Worm (Caenorhabditis elegans) whole organism, young adult: Measurements from ENCODE around the gene snpc-1.3.

Source experiments
- B0035.1 ChIP-seq: sonication (generic microtip); optimal IDR thresholded peaks from 2 replicates; lab custom pipeline; 2016; ENCODE audit warnings: missing genetic modification characterization, mild to moderate bottlenecking, missing compliant biosample characterization, missing genotype, missing genetic modification reagents
- C17E4.6 ChIP-seq: fragments of 200-800 bp; sonication (Bioruptor generic); IDR thresholded peaks from 2 replicates; pipeline ENCODE4 v1.3.6; 2022; ENCODE audit warnings: missing genetic modification reagents, missing genetic modification characterization, missing compliant biosample characterization
- F37B4.10 ChIP-seq: fragments of 200-800 bp; sonication (Bioruptor generic); IDR thresholded peaks from 2 replicates; pipeline ENCODE4 v1.3.6; 2022; ENCODE audit warnings: missing genetic modification characterization, missing compliant biosample characterization
- F39B2.1 ChIP-seq: fragments of 200-800 bp; sonication (Bioruptor generic); IDR thresholded peaks from 2 replicates; pipeline ENCODE4 v1.3.6; 2022; ENCODE audit warnings: missing genetic modification reagents, missing genetic modification characterization, missing compliant biosample characterization
- F49E8.2 ChIP-seq: sonication (generic microtip); optimal IDR thresholded peaks from 3 replicates; lab custom pipeline; 2017; ENCODE audit warnings: missing genetic modification characterization, mild to moderate bottlenecking, missing compliant biosample characterization, antibody characterized with exemption, moderate library complexity; ENCODE audit not compliant: insufficient read depth
- F52B5.7 ChIP-seq: sonication (generic microtip); optimal IDR thresholded peaks from 2 replicates; lab custom pipeline; 2016; ENCODE audit warnings: mild to moderate bottlenecking, missing genetic modification characterization, missing compliant biosample characterization
- T07F8.4 ChIP-seq: sonication (generic microtip); optimal IDR thresholded peaks from 2 replicates; lab custom pipeline; 2016; ENCODE audit warnings: mild to moderate bottlenecking, missing genetic modification characterization, moderate library complexity, missing compliant biosample characterization
- Y53F4B.3 ChIP-seq: fragments of 200-800 bp; sonication (Bioruptor generic); IDR thresholded peaks from 2 replicates; pipeline ENCODE4 v1.3.6; 2022; ENCODE audit warnings: missing genetic modification reagents, missing genetic modification characterization, missing compliant biosample characterization
- Y56A3A.18 ChIP-seq: fragments of 200-800 bp; sonication (Bioruptor generic); IDR thresholded peaks from 2 replicates; pipeline ENCODE4 v1.3.6; 2022; ENCODE audit warnings: missing genetic modification reagents, missing genetic modification characterization, missing compliant biosample characterization
- Y79H2A.3 ChIP-seq: fragments of 200-800 bp; sonication (Bioruptor generic); conservative IDR thresholded peaks from 2 replicates; pipeline ENCODE4 v1.3.6; 2022; ENCODE audit warnings: missing genetic modification reagents, missing genetic modification characterization, missing compliant biosample characterization
- akir-1 ChIP-seq: fragments of 200-800 bp; sonication (Bioruptor generic); optimal IDR thresholded peaks from 2 replicates; lab custom pipeline; 2018; ENCODE audit warnings: mild to moderate bottlenecking, missing genetic modification characterization, moderate library complexity, missing compliant biosample characterization
- ama-1 ChIP-seq, 3 experiments: fragments of 150-350 bp in 1 of 3; sonication (generic microtip) in 2 of 3; optimal IDR thresholded peaks; 2 replicates each; lab custom pipeline; 2014 to 2018; ENCODE audit warnings: missing biosample characterization in 2 of 3, missing genetic modification characterization in 2 of 3, missing genetic modification reagents in 2 of 3
- aptf-2 ChIP-seq: fragments of 200-800 bp; sonication (Bioruptor generic); conservative IDR thresholded peaks from 2 replicates; pipeline ENCODE4 v1.3.6; 2022; ENCODE audit warnings: missing genetic modification reagents, missing genetic modification characterization, missing compliant biosample characterization
- aptf-3 ChIP-seq: fragments of 200-800 bp; sonication (Bioruptor generic); IDR thresholded peaks from 2 replicates; pipeline ENCODE4 v1.3.6; 2022; ENCODE audit warnings: missing genetic modification characterization, missing compliant biosample characterization
- atf-7 ChIP-seq: sonication (generic microtip); optimal IDR thresholded peaks from 2 replicates; lab custom pipeline; 2017; ENCODE audit warnings: mild to moderate bottlenecking, missing genetic modification characterization, missing compliant biosample characterization
- attf-5 ChIP-seq: fragments of 200-800 bp; sonication (Bioruptor generic); optimal IDR thresholded peaks from 2 replicates; lab custom pipeline; 2018; ENCODE audit warnings: mild to moderate bottlenecking, missing genetic modification characterization, missing compliant biosample characterization
- attf-6 ChIP-seq: fragments of 200-800 bp; sonication (Bioruptor generic); IDR thresholded peaks from 2 replicates; pipeline ENCODE4 v1.3.6; 2022; ENCODE audit warnings: missing genetic modification reagents, missing genetic modification characterization, missing compliant biosample characterization
- cebp-2 ChIP-seq: fragments of 200-800 bp; sonication (Bioruptor generic); IDR thresholded peaks from 2 replicates; pipeline ENCODE4 v1.3.6; 2022; ENCODE audit warnings: missing genetic modification characterization, missing compliant biosample characterization
- ceh-58 ChIP-seq: fragments of 200-800 bp; sonication (Bioruptor generic); IDR thresholded peaks from 2 replicates; pipeline ENCODE4 v1.3.6; 2022; ENCODE audit warnings: missing genetic modification characterization, missing compliant biosample characterization
- fkh-3 ChIP-seq: sonication (generic microtip); optimal IDR thresholded peaks from 2 replicates; lab custom pipeline; 2016; ENCODE audit warnings: mild to moderate bottlenecking, missing genetic modification characterization, missing compliant biosample characterization
- hlh-12 ChIP-seq: sonication (generic microtip); optimal IDR thresholded peaks from 2 replicates; lab custom pipeline; 2016; ENCODE audit warnings: missing genetic modification characterization, missing compliant biosample characterization
- hmg-20 ChIP-seq: fragments of 200-800 bp; sonication (Bioruptor generic); IDR thresholded peaks from 2 replicates; pipeline ENCODE4 v1.3.6; 2022; ENCODE audit warnings: missing genetic modification reagents, missing genetic modification characterization, missing compliant biosample characterization
- let-526 ChIP-seq: fragments of 200-800 bp; sonication (Bioruptor generic); IDR thresholded peaks from 2 replicates; pipeline ENCODE4 v1.3.6; 2022; ENCODE audit warnings: missing genetic modification reagents, missing genetic modification characterization, missing compliant biosample characterization
- let-607 ChIP-seq, 2 experiments: fragments of 200-800 bp in 1 of 2; sonication (Bioruptor generic) in 1 of 2; sonication (generic microtip) in 1 of 2; optimal IDR thresholded peaks; 2 replicates each; lab custom pipeline; 2016 to 2018; ENCODE audit warnings: mild to moderate bottlenecking in 2 of 2, missing compliant biosample characterization in 2 of 2, missing genetic modification characterization in 2 of 2, moderate library complexity in 2 of 2, missing genotype in 1 of 2
- mes-4 ChIP-seq: sonication (generic microtip); optimal IDR thresholded peaks from 2 replicates; lab custom pipeline; 2016; ENCODE audit warnings: missing genotype, missing genetic modification characterization, missing compliant biosample characterization
- nfya-1 ChIP-seq: sonication (generic microtip); optimal IDR thresholded peaks from 2 replicates; lab custom pipeline; 2017; ENCODE audit warnings: antibody characterized with exemption, missing compliant biosample characterization, missing genetic modification characterization, borderline replicate concordance; ENCODE audit not compliant: insufficient read depth
- nhr-27 ChIP-seq: fragments of 200-800 bp; sonication (Bioruptor generic); optimal IDR thresholded peaks from 2 replicates; lab custom pipeline; 2018; ENCODE audit warnings: mild to moderate bottlenecking, missing genetic modification characterization, moderate library complexity, missing compliant biosample characterization
- nhr-80 ChIP-seq: sonication (generic microtip); optimal IDR thresholded peaks from 2 replicates; lab custom pipeline; 2016; ENCODE audit warnings: missing genetic modification characterization, missing compliant biosample characterization
- pha-4 ChIP-seq: fragments of 150-350 bp; sonication (generic microtip); optimal IDR thresholded peaks from 2 replicates; lab custom pipeline; 2014; ENCODE audit warnings: missing biosample characterization, missing genetic modification reagents, missing genetic modification characterization
- rcor-1 ChIP-seq: fragments of 200-800 bp; sonication (Bioruptor generic); IDR thresholded peaks from 2 replicates; pipeline ENCODE4 v1.3.6; 2022; ENCODE audit warnings: missing genetic modification reagents, missing genetic modification characterization, missing compliant biosample characterization
- rec-8 ChIP-seq, 2 experiments: sonication (generic microtip); optimal IDR thresholded peaks; 2 replicates each; lab custom pipeline; 2016; ENCODE audit warnings: mild to moderate bottlenecking in 2 of 2, missing genetic modification characterization in 2 of 2, missing genetic modification reagents in 2 of 2, missing genotype in 2 of 2, missing biosample characterization in 1 of 2, missing compliant biosample characterization in 1 of 2, moderate library complexity in 1 of 2
- snpc-4 ChIP-seq, 5 experiments: fragments of 150-350 bp in 1 of 5; sonication (generic microtip) in 4 of 5; optimal IDR thresholded peaks; 2 replicates each; lab custom pipeline; 2014 to 2018; ENCODE audit warnings: missing genetic modification characterization in 5 of 5, missing biosample characterization in 3 of 5, antibody characterized with exemption in 2 of 5, mild to moderate bottlenecking in 2 of 5, missing compliant biosample characterization in 2 of 5, missing genotype in 2 of 5, moderate library complexity in 2 of 5, missing genetic modification reagents in 1 of 5
- tbx-9 ChIP-seq: sonication (generic microtip); optimal IDR thresholded peaks from 2 replicates; lab custom pipeline; 2016; ENCODE audit warnings: borderline replicate concordance, missing genetic modification characterization, inconsistent platforms, missing compliant biosample characterization
- ztf-26 ChIP-seq: sonication (generic microtip); optimal IDR thresholded peaks from 2 replicates; lab custom pipeline; 2017; ENCODE audit warnings: missing genetic modification characterization, missing compliant biosample characterization

The snpc-1.3 gene

DNA sequence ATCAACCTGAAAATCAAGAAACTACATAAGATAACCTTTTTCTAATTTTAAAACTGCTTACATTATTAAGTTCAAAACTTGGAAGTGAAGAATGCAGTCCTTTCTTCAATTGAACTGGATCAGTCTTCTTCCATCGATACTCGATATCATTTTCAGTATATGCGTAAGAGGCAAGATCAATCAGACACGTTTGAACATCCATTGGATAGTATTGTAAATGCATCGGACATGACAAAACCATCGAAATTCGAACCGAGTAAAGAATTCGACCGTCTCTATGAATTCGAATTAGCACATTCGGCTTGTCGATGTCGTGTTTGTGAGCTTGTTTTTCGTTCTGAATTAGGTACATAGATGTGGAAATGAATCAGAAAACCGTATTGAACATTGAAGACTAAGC is 11.8 kb upstream of the snpc-1.3 start:
- no peak for TF ChIP-seq ama-1 (optimal IDR thresholded peaks at IDR 0.05; lab: Kevin White, UChicago)
- TF ChIP-seq ama-1 (GFP tag; optimal IDR thresholded peaks at IDR 0.05; lab: Kevin White, UChicago) = no peak
- TF ChIP-seq let-526 (GFP tag; lab: Robert Waterston, UW) = no peak
- TF ChIP-seq B0035.1 (tag; lab: Kevin White, UChicago) = no peak
- TF ChIP-seq fkh-3 (tag; lab: Kevin White, UChicago) = no peak
- TF ChIP-seq Y53F4B.3 (GFP tag; lab: Robert Waterston, UW) = no peak
- no peak for TF ChIP-seq let-607 (tag; optimal IDR thresholded peaks at IDR 0.05; lab: Kevin White, UChicago)
- TF ChIP-seq hlh-12 (tag; lab: Kevin White, UChicago) = no peak
- no peak for TF ChIP-seq cebp-2
- TF ChIP-seq C17E4.6 (GFP tag; lab: Robert Waterston, UW) = no peak
- TF ChIP-seq hmg-20 = no peak
- no peak for TF ChIP-seq nhr-27 (tag; lab: Kevin White, UChicago)
- no peak for TF ChIP-seq pha-4 (tag; lab: Kevin White, UChicago)
- no peak for TF ChIP-seq tbx-9

- no peak for TF ChIP-seq let-526 (GFP tag; lab: Robert Waterston, UW)
- no peak for TF ChIP-seq attf-6
- no peak for TF ChIP-seq ztf-26 (tag; lab: Kevin White, UChicago)
- no peak for TF ChIP-seq F39B2.1
Observed at ce11 chrV:5447057-5447456, 8.1 kb upstream of the snpc-1.3 start.

ce11 chrV:5445839-5446238 is 6.9 kb upstream of the snpc-1.3 start, which contains the start of gene F08F3.1:
TSS of gene F08F3.1 (plus strand) at chrV:5446139.
- no peak for TF ChIP-seq mes-4 (tag; lab: Kevin White, UChicago)
- TF ChIP-seq F37B4.10 (GFP tag; lab: Robert Waterston, UW) = no peak

DNA sequence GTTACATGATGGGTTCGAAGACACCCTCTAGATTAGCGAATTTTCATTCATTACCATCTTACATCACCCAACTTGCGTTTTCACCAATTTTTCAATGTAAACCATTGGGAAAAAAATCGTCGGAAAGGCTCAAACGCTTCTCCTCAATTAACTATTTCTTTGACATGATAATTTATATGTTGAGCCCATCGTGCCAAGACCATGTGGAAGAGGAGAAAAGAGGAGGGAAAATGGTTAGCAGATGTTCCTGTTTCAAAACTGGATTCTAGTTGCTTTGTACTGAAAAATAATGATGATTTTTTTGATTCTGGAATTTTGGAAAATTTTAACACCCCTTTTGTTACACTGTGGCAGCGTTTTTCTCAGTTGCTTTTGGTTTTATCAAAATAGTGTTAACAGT is 5.1 kb upstream of the snpc-1.3 start:
- TF ChIP-seq F52B5.7 (tag; lab: Kevin White, UChicago) = no peak
- no peak for TF ChIP-seq rcor-1 (GFP tag; lab: Robert Waterston, UW)
- no peak for TF ChIP-seq Y79H2A.3
- TF ChIP-seq rec-8 (tag; optimal IDR thresholded peaks at IDR 0.05; lab: Kevin White, UChicago) = no peak
- TF ChIP-seq aptf-3 (GFP tag; lab: Robert Waterston, UW) = no peak
- no peak for TF ChIP-seq cebp-2
- no peak for TF ChIP-seq let-526 (GFP tag; lab: Robert Waterston, UW)
- TF ChIP-seq akir-1 = no peak
- no peak for TF ChIP-seq hmg-20
- TF ChIP-seq attf-5 = no peak
- TF ChIP-seq aptf-2 = no peak
- TF ChIP-seq atf-7 = no peak
- TF ChIP-seq F49E8.2 (tag; lab: Kevin White, UChicago) = no peak
- no peak for TF ChIP-seq T07F8.4 (tag; lab: Kevin White, UChicago)
- no peak for TF ChIP-seq nhr-80
- TF ChIP-seq Y56A3A.18 (GFP tag; lab: Robert Waterston, UW) = no peak
- no peak for TF ChIP-seq ceh-58 (GFP tag; lab: Robert Waterston, UW)
- TF ChIP-seq snpc-4 (GFP tag; optimal IDR thresholded peaks at IDR 0.05; lab: Kevin White, UChicago) = no peak
- no peak for TF ChIP-seq snpc-4 (tag; optimal IDR thresholded peaks at IDR 0.05; lab: Kevin White, UChicago)
- no peak for TF ChIP-seq nfya-1 (tag; lab: Kevin White, UChicago)
- TF ChIP-seq tbx-9 = no peak
